Worm (Caenorhabditis elegans): ENCODE data around the gene Y66D12A.10.

ce11 chrIII:11589311-11589710 is 23.6 kb downstream of the Y66D12A.10 start:
- TF ChIP-seq flt-1 (GFP tag; IDR thresholded peaks at IDR 0.05) (no peak), klf-2 (GFP tag; conservative IDR thresholded peaks at IDR 0.05) (no peak), T22C8.4 (GFP tag; IDR thresholded peaks at IDR 0.05) (no peak), ztf-23 (GFP tag; IDR thresholded peaks at IDR 0.05) (no peak), tab-1 (GFP tag; IDR thresholded peaks at IDR 0.05) (no peak), ztf-29 (GFP tag; IDR thresholded peaks at IDR 0.05) (no peak), ref-1 (GFP tag; conservative IDR thresholded peaks at IDR 0.05) (no peak)

Measured in whole organism, midembryonic.